Worm (Caenorhabditis elegans): ENCODE results near the gene F47C12.7.

DNA sequence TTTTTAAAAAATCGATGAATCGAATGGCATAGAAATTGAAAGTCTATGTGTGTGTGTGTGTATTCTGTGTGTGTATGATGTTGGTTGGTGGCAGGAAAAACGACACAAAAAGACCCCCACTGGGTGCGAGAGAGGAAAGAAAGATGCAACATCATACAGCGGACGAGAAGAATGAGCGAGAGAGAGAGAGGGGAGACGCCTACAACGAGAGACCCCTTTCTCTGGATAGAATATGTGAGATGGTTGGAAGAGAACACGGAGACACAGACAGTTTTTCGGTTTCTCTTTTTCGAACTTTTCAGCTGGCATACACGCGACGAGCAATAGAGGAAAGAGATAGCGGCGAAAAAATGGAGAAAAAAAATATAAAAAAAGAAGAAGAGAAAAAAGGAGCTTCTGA, 24.6 kb upstream of the F47C12.7 start:
- TF ChIP-seq tbx-9 (tag; optimal IDR thresholded peaks at IDR 0.05; ENCODE audit: borderline replicate concordance) (no peak), lin-40 (tag; optimal IDR thresholded peaks at IDR 0.05) (peak; percentile 78), efl-1 (GFP tag; optimal IDR thresholded peaks at IDR 0.05) (no peak), unc-62 (GFP tag; optimal IDR thresholded peaks at IDR 0.05) (peak; percentile 10), ceh-79 (tag; optimal IDR thresholded peaks at IDR 0.05) (no peak), ztf-18 (tag; optimal IDR thresholded peaks at IDR 0.05) (peak; percentile 27), athp-1 (tag; optimal IDR thresholded peaks at IDR 0.05) (no peak), nfyb-1 (GFP tag; IDR thresholded peaks at IDR 0.05) (no peak), dpl-1 (GFP tag; optimal IDR thresholded peaks at IDR 0.05) (no peak), snpc-4 (GFP tag; optimal IDR thresholded peaks at IDR 0.05) (no peak), snpc-4 (tag; optimal IDR thresholded peaks at IDR 0.05) (peak in 1 of 4 experiments; percentile 29), lir-1 (GFP tag; conservative IDR thresholded peaks at IDR 0.05) (no peak)

Measured in whole organism, young adult.